Worm (Caenorhabditis elegans): ENCODE measurements around the gene Y38H6C.18.
"Not testable (repeated sequence)": the region's sequence is repeated elsewhere in the genome, so short reads cannot be mapped to it uniquely, and the experiment has no call there.

Gene Y38H6C.18

DNA sequence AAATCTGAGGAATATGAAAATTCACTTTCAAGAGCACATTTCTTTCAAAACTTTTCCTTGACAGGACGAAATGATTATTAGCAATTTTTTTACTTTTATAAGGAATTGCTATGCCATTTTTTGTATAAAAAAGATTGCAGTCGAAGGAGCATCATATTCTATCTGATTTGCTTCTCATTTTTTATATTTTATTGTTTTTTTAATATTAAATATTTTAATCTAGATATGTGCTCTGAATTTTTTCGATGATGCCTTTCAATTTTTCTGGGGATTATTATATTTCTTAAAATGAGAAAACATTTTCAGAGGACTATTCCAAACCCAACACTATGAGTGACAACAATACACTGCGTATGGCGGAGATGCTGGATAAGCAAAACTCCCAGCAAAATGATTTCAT is 17.1 kb upstream of the Y38H6C.18 start, which contains the start of gene F26F2.13:
Gene F26F2.13 (plus strand): TSS at position 301 of the 400 bp plus-strand sequence.
- not testable (repeated sequence) for TF ChIP-seq rbr-2, ztf-11, zfp-2 (tag; optimal IDR thresholded peaks at IDR 0.05)

DNA sequence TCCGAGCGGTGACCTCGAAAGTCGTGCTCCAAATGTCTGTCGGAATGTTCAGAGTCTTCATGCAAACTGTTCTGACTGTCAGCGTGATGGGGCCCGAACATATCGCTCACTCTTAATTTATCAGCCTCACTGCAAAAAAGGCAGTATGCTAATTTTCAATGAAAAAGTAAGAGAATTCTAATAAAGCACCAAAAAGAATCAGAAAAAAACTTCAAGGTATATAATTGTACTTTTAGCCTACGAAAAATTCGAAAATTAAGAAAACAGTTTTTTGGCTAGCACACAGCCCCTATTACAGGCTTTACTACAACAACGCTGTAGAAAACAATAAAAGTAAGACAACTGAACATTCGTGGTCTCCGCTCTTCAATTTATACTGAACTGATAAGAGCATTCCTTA is 14.8 kb upstream of the Y38H6C.18 start, which contains the start of gene F26F2.1:
Gene F26F2.1 (minus strand): TSS at position 101 of the 400 bp plus-strand sequence.
- TF ChIP-seq unc-62 (GFP tag; optimal IDR thresholded peaks at IDR 0.05 in 1 of 2) (no peak), unc-62 (tag; optimal IDR thresholded peaks at IDR 0.05) (no peak), snpc-1.2 (GFP tag; IDR thresholded peaks at IDR 0.05) (no peak), duxl-1 (tag; optimal IDR thresholded peaks at IDR 0.05; ENCODE audit: poor library complexity) (no peak), ztf-11 (tag; optimal IDR thresholded peaks at IDR 0.05) (no peak), mxl-3 (GFP tag; optimal IDR thresholded peaks at IDR 0.05) (no peak), daf-12 (tag; optimal IDR thresholded peaks at IDR 0.05) (no peak)

DNA sequence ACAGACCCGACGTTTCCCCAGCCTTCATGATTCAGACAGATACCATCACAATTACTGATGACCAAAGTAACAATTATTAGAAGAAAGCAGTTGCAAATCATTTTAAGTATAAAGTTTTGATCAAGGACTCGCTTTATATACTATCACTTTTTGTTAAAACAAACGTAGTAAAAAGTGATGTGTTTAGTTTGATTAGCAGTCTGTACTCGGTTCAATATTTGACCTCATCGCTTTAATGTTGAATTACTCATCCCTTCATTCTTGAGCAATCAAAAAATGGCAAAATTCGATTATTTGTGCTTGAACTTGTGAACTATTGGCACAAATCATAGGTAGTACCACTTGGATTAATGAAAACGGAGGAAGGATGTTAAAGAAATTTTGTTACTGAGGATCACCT is 11.3 kb upstream of the Y38H6C.18 start, which contains the start of gene abf-4:
Gene abf-4 (minus strand): TSS at position 101 of the 400 bp plus-strand sequence.
- TF ChIP-seq dmd-8 (GFP tag; IDR thresholded peaks at IDR 0.05) = no peak
- TF ChIP-seq arid-1 (GFP tag; conservative IDR thresholded peaks at IDR 0.05) = no peak
- no peak for TF ChIP-seq nhr-237 (tag; optimal IDR thresholded peaks at IDR 0.05)

DNA sequence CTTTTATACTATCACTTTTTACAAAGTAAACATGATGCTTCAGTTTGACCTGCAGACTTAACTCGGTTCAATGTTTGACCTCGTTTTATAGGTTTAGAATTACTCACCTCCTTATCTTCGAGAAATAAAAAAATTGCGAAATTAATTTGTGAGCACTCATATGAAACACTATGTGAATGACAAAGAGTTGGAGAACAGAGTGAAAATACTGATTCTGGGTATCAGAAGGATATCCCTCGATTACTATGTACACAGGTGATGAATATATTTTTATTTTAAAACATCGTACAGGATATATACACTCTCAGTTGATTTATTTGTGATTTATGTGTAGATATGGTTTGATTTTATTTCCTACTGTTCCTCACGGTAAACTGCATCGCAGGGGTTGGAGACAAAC is 9.3 kb upstream of the Y38H6C.18 start, which contains the start of gene Y38H6C.23:
Gene Y38H6C.23 (minus strand): TSS at position 101 of the 400 bp plus-strand sequence.
- TF ChIP-seq unc-62 (GFP tag; optimal IDR thresholded peaks at IDR 0.05 in 1 of 2) (peak in 1 of 2 experiments; percentile 37), unc-62 (tag; optimal IDR thresholded peaks at IDR 0.05) (no peak), nhr-76 (tag; optimal IDR thresholded peaks at IDR 0.05) (no peak), dmd-6 (GFP tag; IDR thresholded peaks at IDR 0.05) (peak; percentile 66)

DNA sequence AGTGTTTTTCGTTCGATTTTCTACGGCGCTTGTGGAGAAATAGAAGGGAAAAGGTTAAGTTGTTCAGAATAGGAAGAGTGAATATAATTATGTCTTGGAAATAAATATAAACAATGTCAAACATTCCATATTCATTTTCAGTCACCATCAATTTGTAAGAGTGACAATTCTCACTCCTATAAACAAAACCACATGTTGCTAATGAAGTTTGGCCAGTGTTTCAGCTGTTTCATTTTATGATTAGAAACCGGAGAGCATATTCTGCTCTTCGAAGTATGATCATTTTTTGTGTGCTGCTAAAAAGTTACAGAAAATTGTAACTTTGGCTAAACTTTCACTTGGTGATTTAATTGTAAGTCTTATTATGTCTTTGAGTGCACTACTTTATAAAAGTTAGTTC is 8.2 kb upstream of the Y38H6C.18 start, which contains the start of gene Y38H6C.21:
Gene Y38H6C.21 (minus strand): TSS at position 148 of the 400 bp plus-strand sequence.
- no peak for TF ChIP-seq zip-2 (tag; optimal IDR thresholded peaks at IDR 0.05)
- TF ChIP-seq dmd-6 (GFP tag; IDR thresholded peaks at IDR 0.05) = peak; percentile 61
- no peak for TF ChIP-seq nhr-48 (tag; optimal IDR thresholded peaks at IDR 0.05)
- TF ChIP-seq egl-43 (GFP tag; IDR thresholded peaks at IDR 0.05) = no peak
- TF ChIP-seq unc-62 (GFP tag; optimal IDR thresholded peaks at IDR 0.05 in 1 of 2) = no peak
- no peak for TF ChIP-seq unc-62 (tag; optimal IDR thresholded peaks at IDR 0.05)
- TF ChIP-seq mep-1 (tag; optimal IDR thresholded peaks at IDR 0.05) = no peak

DNA sequence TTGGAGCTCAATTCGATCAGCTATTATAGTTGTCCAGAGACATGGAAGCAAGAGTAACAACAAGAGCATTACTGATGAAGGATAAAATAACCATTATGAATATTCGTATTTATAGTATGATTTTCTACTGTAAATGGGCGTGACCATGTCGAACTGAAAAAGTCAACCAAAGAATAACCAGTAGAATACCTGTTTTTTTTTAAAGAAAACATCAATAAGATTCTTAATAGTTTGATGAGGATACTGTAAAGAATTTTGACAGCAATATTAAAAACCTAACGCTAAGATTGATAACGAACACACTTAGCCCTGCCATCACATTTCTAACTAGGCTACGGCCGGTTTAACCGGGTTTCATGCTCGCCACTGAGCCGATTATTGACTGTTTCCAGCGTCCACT is 6.0 kb upstream of the Y38H6C.18 start, which contains the start of gene vmo-1:
Gene vmo-1 (minus strand): TSS at position 101 of the 400 bp plus-strand sequence.
- TF ChIP-seq unc-62 (GFP tag; optimal IDR thresholded peaks at IDR 0.05 in 1 of 2) = no peak
- no peak for TF ChIP-seq unc-62 (tag; optimal IDR thresholded peaks at IDR 0.05)
- no peak for TF ChIP-seq nhr-41 (GFP tag; IDR thresholded peaks at IDR 0.05)
- no peak for TF ChIP-seq ceh-82 (tag; optimal IDR thresholded peaks at IDR 0.05)
- TF ChIP-seq dve-1 (tag; optimal IDR thresholded peaks at IDR 0.05; ENCODE audit: insufficient read depth) = no peak
- no peak for TF ChIP-seq nhr-6 (tag; optimal IDR thresholded peaks at IDR 0.05)
- TF ChIP-seq ctbp-1 (GFP tag; IDR thresholded peaks at IDR 0.05) = no peak
- TF ChIP-seq daf-19 (GFP tag; conservative IDR thresholded peaks at IDR 0.05) = no peak
- no peak for TF ChIP-seq daf-16 (GFP tag; optimal IDR thresholded peaks at IDR 0.05)
- TF ChIP-seq daf-16 (tag; optimal IDR thresholded peaks at IDR 0.05) = no peak
- TF ChIP-seq aha-1 (tag) = no peak
- no peak for TF ChIP-seq F10B5.3 (tag; optimal IDR thresholded peaks at IDR 0.05)
- no peak for TF ChIP-seq hif-1 (tag; optimal IDR thresholded peaks at IDR 0.05)
- TF ChIP-seq mxl-3 (GFP tag; optimal IDR thresholded peaks at IDR 0.05) = no peak
- TF ChIP-seq Y5F2A.4 (GFP tag; optimal IDR thresholded peaks at IDR 0.05) = no peak
- TF ChIP-seq snpc-4 (tag; optimal IDR thresholded peaks at IDR 0.05) = no peak
- TF ChIP-seq mep-1 (tag; optimal IDR thresholded peaks at IDR 0.05) = no peak
- no peak for TF ChIP-seq T20F7.1 (GFP tag; optimal IDR thresholded peaks at IDR 0.05)
- TF ChIP-seq gei-8 (GFP tag; optimal IDR thresholded peaks at IDR 0.05) = no peak
- no peak for TF ChIP-seq F49E8.2 (tag; optimal IDR thresholded peaks at IDR 0.05; ENCODE audit: borderline replicate concordance)
- TF ChIP-seq T26A8.4 (GFP tag; IDR thresholded peaks at IDR 0.05) = no peak
- TF ChIP-seq lir-3 (tag; optimal IDR thresholded peaks at IDR 0.05) = no peak
